Fruit fly (Drosophila melanogaster) Kc167 (cell line): ENCODE results near the gene CG5255.

Experiments used
- Myc ChIP-seq: fragments of >200 bp; optimal IDR thresholded peaks from 2 replicates; lab custom pipeline; 2017; ENCODE audit warnings: missing external identifiers
- Sin3A ChIP-seq: fragments of >200 bp; optimal IDR thresholded peaks from 2 replicates; lab custom pipeline; 2018; ENCODE audit warnings: missing external identifiers
- h ChIP-seq: fragments of >200 bp; optimal IDR thresholded peaks from 3 replicates; lab custom pipeline; 2018; ENCODE audit warnings: missing external identifiers
- insv ChIP-seq: fragments of >200 bp; optimal IDR thresholded peaks from 3 replicates; lab custom pipeline; 2018; ENCODE audit warnings: missing external identifiers
- psq ChIP-seq: fragments of >200 bp; optimal IDR thresholded peaks from 2 replicates; lab custom pipeline; 2017; ENCODE audit warnings: missing external identifiers
- ttk ChIP-seq: sonication (Bioruptor generic); optimal IDR thresholded peaks from 2 replicates; lab custom pipeline; 2017; ENCODE audit warnings: missing external identifiers

Gene CG5255

dm6 chr3R:17137593-17137992 lies at the start of gene CG5255:
CG5255 (plus strand) TSS chr3R:17137893.
- TF ChIP-seq psq (lab: Kevin White, UChicago) (no peak), Sin3A (lab: Kevin White, UChicago) (no peak), h (lab: Kevin White, UChicago) (no peak), insv (lab: Kevin White, UChicago) (no peak)

DNA sequence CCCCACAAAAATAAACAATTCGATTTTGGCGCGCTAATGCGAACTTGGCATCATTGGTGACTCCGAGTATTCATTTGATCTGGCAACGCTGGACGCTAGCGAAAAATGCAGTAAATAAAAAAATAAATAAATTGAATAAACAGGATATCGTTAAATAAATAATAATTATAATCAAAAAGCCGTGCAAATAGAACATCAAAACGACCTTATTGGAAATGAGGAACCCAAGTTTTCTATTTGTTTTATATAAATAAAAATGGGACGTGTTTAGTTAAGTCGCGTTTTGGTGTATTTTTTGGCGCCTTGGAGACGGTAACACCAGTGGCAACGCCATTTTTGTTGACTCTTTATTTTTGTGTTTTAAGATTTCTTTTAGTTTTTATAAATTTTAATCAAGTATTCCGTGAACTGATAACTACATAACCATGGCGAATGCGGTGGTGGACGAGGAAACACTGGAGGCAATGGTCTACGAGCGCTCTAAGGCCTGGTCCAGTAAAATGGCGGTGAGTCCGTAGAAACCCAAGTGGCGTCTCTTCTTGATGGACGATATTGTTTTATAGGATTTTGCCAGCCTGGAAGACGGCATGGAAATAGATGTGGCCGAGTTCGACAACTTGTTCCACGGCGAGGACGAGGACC lies 49.6 kb upstream of the CG5255 start, which contains the start of gene cal1:
cal1 (plus strand) TSS at position 304 of the 642 bp plus-strand sequence.
- no peak for TF ChIP-seq h (lab: Kevin White, UChicago)
- TF ChIP-seq Sin3A (lab: Kevin White, UChicago): no peak
- TF ChIP-seq ttk (lab: Kevin White, UChicago): no peak
- no peak for TF ChIP-seq insv (lab: Kevin White, UChicago)
- TF ChIP-seq psq (lab: Kevin White, UChicago): no peak
- no peak for TF ChIP-seq Myc (lab: Kevin White, UChicago)

- no peak for TF ChIP-seq h (lab: Kevin White, UChicago)
These were observed 28.8 kb upstream of the CG5255 start for dm6 chr3R:17108881-17109280.

DNA sequence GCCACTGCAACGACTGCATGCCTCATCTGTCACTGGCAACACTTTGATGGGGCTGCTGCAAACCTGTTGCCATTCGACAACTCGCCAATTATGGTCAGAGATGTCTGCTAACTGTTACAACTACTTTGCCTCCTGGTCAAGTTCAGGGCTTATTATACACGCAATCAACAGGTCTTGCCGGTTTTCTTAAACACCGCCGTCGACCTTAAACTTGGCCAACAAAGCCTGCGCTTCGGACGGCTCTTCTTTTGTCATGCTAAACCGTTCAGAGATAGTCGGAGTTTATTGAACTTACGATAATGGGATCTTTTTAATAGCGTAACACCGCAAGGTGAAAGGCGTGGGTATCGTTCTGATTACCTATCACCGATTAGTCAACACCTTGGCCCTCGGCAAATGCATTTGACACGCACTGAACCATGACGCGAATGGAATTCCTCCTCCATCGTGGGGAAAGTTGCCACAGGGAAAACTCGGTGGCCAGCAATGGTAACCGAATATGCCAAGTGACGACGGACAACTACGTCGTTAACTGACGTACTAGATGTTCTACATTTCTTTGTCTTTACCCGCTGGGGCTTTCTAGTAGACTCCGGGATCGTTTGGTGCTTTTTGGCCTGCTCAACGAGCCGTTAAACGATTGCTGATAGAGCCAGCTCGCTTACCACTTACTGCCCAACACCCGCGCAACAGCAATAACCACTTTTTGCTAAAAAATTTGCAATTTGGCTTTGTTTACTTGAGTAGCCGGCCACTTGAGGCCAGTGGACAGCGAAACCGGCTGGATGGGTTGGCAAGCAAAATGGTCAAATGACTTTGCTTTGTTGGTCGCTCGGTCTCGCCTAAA lies 26.6 kb upstream of the CG5255 start:
- no peak for TF ChIP-seq Sin3A (lab: Kevin White, UChicago)
- TF ChIP-seq insv (lab: Kevin White, UChicago): no peak
- no peak for TF ChIP-seq psq (lab: Kevin White, UChicago)
- no peak for TF ChIP-seq Myc (lab: Kevin White, UChicago)
- no peak for TF ChIP-seq h (lab: Kevin White, UChicago)
- no peak for TF ChIP-seq ttk (lab: Kevin White, UChicago)

DNA sequence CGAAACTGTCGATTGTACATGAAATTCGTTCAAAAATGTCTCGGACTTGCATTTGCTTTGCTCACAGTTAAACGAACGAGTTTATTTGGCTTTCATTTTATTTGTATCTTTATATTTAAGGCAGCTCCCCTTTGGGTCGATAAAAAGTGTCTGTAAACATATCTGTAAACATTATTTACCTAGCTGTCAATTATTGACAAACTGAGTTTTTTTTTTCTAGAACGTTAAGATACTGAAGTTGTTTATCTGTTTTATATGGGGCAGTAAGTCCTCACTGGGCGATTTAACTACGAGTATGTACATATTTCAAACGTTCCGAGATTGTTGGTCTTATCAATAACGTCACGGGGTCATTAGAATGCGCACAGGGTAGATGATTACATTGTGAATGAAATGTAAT lies 22.0 kb upstream of the CG5255 start:
- TF ChIP-seq h (lab: Kevin White, UChicago) (no peak), insv (lab: Kevin White, UChicago) (no peak), Myc (lab: Kevin White, UChicago) (no peak), ttk (lab: Kevin White, UChicago) (no peak), psq (lab: Kevin White, UChicago) (no peak), Sin3A (lab: Kevin White, UChicago) (no peak)

dm6 chr3R:17116231-17116630 lies 21.5 kb upstream of the CG5255 start:
- no peak for TF ChIP-seq h (lab: Kevin White, UChicago)
- no peak for TF ChIP-seq psq (lab: Kevin White, UChicago)
- TF ChIP-seq Myc (lab: Kevin White, UChicago): no peak
- TF ChIP-seq Sin3A (lab: Kevin White, UChicago): no peak
- no peak for TF ChIP-seq insv (lab: Kevin White, UChicago)
- no peak for TF ChIP-seq ttk (lab: Kevin White, UChicago)

dm6 chr3R:17117607-17118327 lies 19.9 kb upstream of the CG5255 start:
- TF ChIP-seq Sin3A (lab: Kevin White, UChicago) (no peak), h (lab: Kevin White, UChicago) (no peak), psq (lab: Kevin White, UChicago) (no peak), Myc (lab: Kevin White, UChicago) (no peak), insv (lab: Kevin White, UChicago) (no peak), ttk (lab: Kevin White, UChicago) (no peak)

- TF ChIP-seq insv (lab: Kevin White, UChicago) (no peak), ttk (lab: Kevin White, UChicago) (no peak), Sin3A (lab: Kevin White, UChicago) (no peak), h (lab: Kevin White, UChicago) (no peak), psq (lab: Kevin White, UChicago) (no peak)
These were observed 18.7 kb upstream of the CG5255 start for dm6 chr3R:17118917-17119378.

DNA sequence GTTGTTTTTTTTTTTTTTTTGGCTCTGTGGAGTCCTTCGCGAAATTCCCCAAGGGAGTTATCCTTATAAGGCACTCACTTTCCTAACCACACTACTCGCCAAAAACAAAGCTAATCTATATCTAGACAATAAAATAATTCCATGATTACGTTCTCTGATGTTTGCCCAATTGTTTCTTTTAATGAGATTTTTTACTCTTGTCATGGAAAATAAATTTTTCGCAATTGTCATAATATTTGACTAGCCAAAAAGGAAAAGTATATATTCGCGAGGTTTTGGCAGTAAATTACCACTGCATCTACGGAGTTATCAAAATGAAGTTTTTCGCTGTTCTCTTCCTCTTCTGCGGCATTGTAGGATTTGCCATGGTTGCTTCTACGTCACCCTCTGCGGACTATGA lies 17.5 kb upstream of the CG5255 start, which contains the start of gene CG34278:
CG34278 (plus strand) TSS at position 301 of the 400 bp plus-strand sequence.
- TF ChIP-seq insv (lab: Kevin White, UChicago) (no peak), ttk (lab: Kevin White, UChicago) (no peak), psq (lab: Kevin White, UChicago) (no peak), h (lab: Kevin White, UChicago) (no peak), Myc (lab: Kevin White, UChicago) (no peak), Sin3A (lab: Kevin White, UChicago) (no peak)

DNA sequence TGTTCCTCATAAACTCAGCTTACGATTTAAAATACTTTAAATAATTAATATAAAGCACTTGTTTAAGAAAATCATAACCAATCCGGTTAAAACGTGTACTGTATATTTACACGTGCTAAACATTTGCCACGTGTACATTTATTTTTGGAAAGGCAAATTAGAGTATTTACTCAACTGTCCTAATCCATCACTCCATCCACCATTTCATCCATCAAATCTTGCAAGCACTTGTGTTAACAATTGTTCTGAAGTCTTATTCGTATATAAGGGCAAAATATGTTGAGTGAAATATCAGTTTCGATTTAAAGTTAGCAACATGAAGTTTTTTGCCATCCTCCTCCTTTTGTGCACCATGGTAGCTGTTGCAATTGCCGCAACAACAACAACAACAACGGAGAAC lies 16.4 kb upstream of the CG5255 start, which contains the start of gene CG42779:
CG42779 (plus strand) TSS at position 301 of the 400 bp plus-strand sequence.
- no peak for TF ChIP-seq h (lab: Kevin White, UChicago)
